Fruit fly (Drosophila melanogaster) Kc167 (cell line): ENCODE results near the gene VhaM9.7-d.

Experiments used
- Myc ChIP-seq: fragments of >200 bp; optimal IDR thresholded peaks from 2 replicates; lab custom pipeline; 2017; ENCODE audit warnings: missing external identifiers
- Sin3A ChIP-seq: fragments of >200 bp; optimal IDR thresholded peaks from 2 replicates; lab custom pipeline; 2018; ENCODE audit warnings: missing external identifiers
- h ChIP-seq: fragments of >200 bp; optimal IDR thresholded peaks from 3 replicates; lab custom pipeline; 2018; ENCODE audit warnings: missing external identifiers
- insv ChIP-seq: fragments of >200 bp; optimal IDR thresholded peaks from 3 replicates; lab custom pipeline; 2018; ENCODE audit warnings: missing external identifiers
- psq ChIP-seq: fragments of >200 bp; optimal IDR thresholded peaks from 2 replicates; lab custom pipeline; 2017; ENCODE audit warnings: missing external identifiers
- ttk ChIP-seq: sonication (Bioruptor generic); optimal IDR thresholded peaks from 2 replicates; lab custom pipeline; 2017; ENCODE audit warnings: missing external identifiers

The VhaM9.7-d gene

dm6 chr3R:17007336-17007735 is 32.3 kb downstream of the VhaM9.7-d start:
- TF ChIP-seq insv (lab: Kevin White, UChicago) (no peak), Myc (lab: Kevin White, UChicago) (no peak), h (lab: Kevin White, UChicago) (no peak), psq (lab: Kevin White, UChicago) (no peak), ttk (lab: Kevin White, UChicago) (no peak), Sin3A (lab: Kevin White, UChicago) (no peak)

dm6 chr3R:17008018-17008674 is 33.1 kb downstream of the VhaM9.7-d start, which contains the start of gene CG8907:
CG8907 (plus strand) TSS chr3R:17008269.
- no peak for TF ChIP-seq ttk (lab: Kevin White, UChicago)
- no peak for TF ChIP-seq insv (lab: Kevin White, UChicago)
- no peak for TF ChIP-seq Sin3A (lab: Kevin White, UChicago)
- no peak for TF ChIP-seq h (lab: Kevin White, UChicago)
- no peak for TF ChIP-seq psq (lab: Kevin White, UChicago)

- TF ChIP-seq psq (lab: Kevin White, UChicago) (no peak), Myc (lab: Kevin White, UChicago) (no peak), Sin3A (lab: Kevin White, UChicago) (no peak), ttk (lab: Kevin White, UChicago) (no peak), insv (lab: Kevin White, UChicago) (no peak), h (lab: Kevin White, UChicago) (no peak)
These were observed 33.6 kb downstream of the VhaM9.7-d start for dm6 chr3R:17008675-17009022.

dm6 chr3R:17014276-17014675 is 39.3 kb downstream of the VhaM9.7-d start, which contains the start of gene Pxd:
Pxd (plus strand) TSS chr3R:17014576.
- no peak for TF ChIP-seq Sin3A (lab: Kevin White, UChicago)
- TF ChIP-seq Myc (lab: Kevin White, UChicago) = no peak
- TF ChIP-seq ttk (lab: Kevin White, UChicago) = no peak

- TF ChIP-seq psq (lab: Kevin White, UChicago) = no peak
- no peak for TF ChIP-seq insv (lab: Kevin White, UChicago)
- no peak for TF ChIP-seq ttk (lab: Kevin White, UChicago)
- TF ChIP-seq Sin3A (lab: Kevin White, UChicago) = no peak
- TF ChIP-seq h (lab: Kevin White, UChicago) = no peak
- no peak for TF ChIP-seq Myc (lab: Kevin White, UChicago)
These were observed 41.2 kb downstream of the VhaM9.7-d start for dm6 chr3R:17016193-17016592.

dm6 chr3R:17018902-17019527 is 44.0 kb downstream of the VhaM9.7-d start:
- TF ChIP-seq psq (lab: Kevin White, UChicago) (no peak), ttk (lab: Kevin White, UChicago) (no peak), Myc (lab: Kevin White, UChicago) (no peak), insv (lab: Kevin White, UChicago) (no peak), h (lab: Kevin White, UChicago) (no peak), Sin3A (lab: Kevin White, UChicago) (no peak)

- TF ChIP-seq insv (lab: Kevin White, UChicago) (no peak), Sin3A (lab: Kevin White, UChicago) (no peak), psq (lab: Kevin White, UChicago) (no peak)
These were observed 46.0 kb downstream of the VhaM9.7-d start, which contains the start of gene Adsl for dm6 chr3R:17020956-17021355. Adsl (minus strand) TSS chr3R:17021120.
